Fruit fly (Drosophila melanogaster) whole organism, embryonic: Measurements from ENCODE around the gene CG3337.

Experiments used
- ATbp ChIP-seq: fragments of 200-800 bp; sonication (Bioruptor generic); optimal IDR thresholded peaks from 2 replicates; lab custom pipeline; 2017; ENCODE audit warnings: missing biosample characterization, mild to moderate bottlenecking, missing genetic modification characterization, missing genetic modification reagents
- Asciz ChIP-seq: fragments of 200-800 bp; sonication (Bioruptor generic); optimal IDR thresholded peaks from 2 replicates; lab custom pipeline; 2017; ENCODE audit warnings: missing biosample characterization, mild to moderate bottlenecking, missing genetic modification characterization, missing genetic modification reagents
- Blimp-1 ChIP-seq: fragments of 200-800 bp; sonication (Bioruptor generic); optimal IDR thresholded peaks from 3 replicates; lab custom pipeline; 2018; ENCODE audit warnings: missing biosample characterization, missing genetic modification characterization, mild to moderate bottlenecking, moderate library complexity, missing genetic modification reagents
- BtbVII ChIP-seq: fragments of 200-800 bp; sonication (Bioruptor generic); optimal IDR thresholded peaks from 3 replicates; lab custom pipeline; 2017; ENCODE audit warnings: missing biosample characterization, mild to moderate bottlenecking, missing genetic modification characterization
- CG10321 ChIP-seq: fragments of 200-800 bp; sonication (Bioruptor generic); IDR thresholded peaks from 2 replicates; pipeline ENCODE4 v1.3.6; 2022; ENCODE audit warnings: missing biosample characterization, missing genetic modification characterization
- CG10543 ChIP-seq: fragments of 200-800 bp; sonication (Bioruptor generic); optimal IDR thresholded peaks from 3 replicates; lab custom pipeline; 2017; ENCODE audit warnings: missing biosample characterization, mild to moderate bottlenecking, missing genetic modification characterization, moderate library complexity
- CG11247 ChIP-seq: fragments of 200-800 bp; sonication (Bioruptor generic); IDR thresholded peaks from 2 replicates; pipeline ENCODE4 v1.3.6; 2022; ENCODE audit warnings: missing biosample characterization, missing genetic modification characterization
- CG12071 ChIP-seq: fragments of 200-800 bp; sonication (Bioruptor generic); optimal IDR thresholded peaks from 3 replicates; lab custom pipeline; 2018; ENCODE audit warnings: missing biosample characterization, mild to moderate bottlenecking, missing genetic modification characterization
- CG12219 ChIP-seq: fragments of 200-800 bp; sonication (Bioruptor generic); optimal IDR thresholded peaks from 3 replicates; lab custom pipeline; 2018; ENCODE audit warnings: missing biosample characterization, mild to moderate bottlenecking, missing genetic modification characterization
- CG12299 ChIP-seq: fragments of 200-800 bp; sonication (Bioruptor generic); optimal IDR thresholded peaks from 2 replicates; lab custom pipeline; 2018; ENCODE audit warnings: missing biosample characterization, mild to moderate bottlenecking, missing genetic modification characterization
- CG12769 ChIP-seq: fragments of 200-800 bp; sonication (Bioruptor generic); optimal IDR thresholded peaks from 2 replicates; lab custom pipeline; 2019; ENCODE audit warnings: missing biosample characterization, mild to moderate bottlenecking, missing genetic modification characterization, moderate library complexity
- CG13287 ChIP-seq: fragments of 200-800 bp; sonication (Bioruptor generic); IDR thresholded peaks from 2 replicates; pipeline ENCODE4 v1.3.6; 2022; ENCODE audit warnings: missing biosample characterization, missing genetic modification characterization; ENCODE audit not compliant: partially characterized antibody
- CG14965 ChIP-seq: fragments of 200-800 bp; sonication (Bioruptor generic); optimal IDR thresholded peaks from 2 replicates; lab custom pipeline; 2016; ENCODE audit warnings: missing biosample characterization, missing genetic modification characterization, borderline replicate concordance
- CG15269 ChIP-seq: fragments of 200-800 bp; sonication (Bioruptor generic); optimal IDR thresholded peaks from 2 replicates; lab custom pipeline; 2018; ENCODE audit warnings: missing biosample characterization, mild to moderate bottlenecking, missing genetic modification characterization, moderate library complexity
- CG17568 ChIP-seq: fragments of 200-800 bp; sonication (Bioruptor generic); optimal IDR thresholded peaks from 2 replicates; lab custom pipeline; 2018; ENCODE audit warnings: missing biosample characterization, mild to moderate bottlenecking, missing genetic modification characterization, moderate library complexity
- CG1792 ChIP-seq: fragments of 200-800 bp; sonication (Bioruptor generic); optimal IDR thresholded peaks from 2 replicates; lab custom pipeline; 2016; ENCODE audit warnings: missing biosample characterization, missing genetic modification characterization
- CG18619 ChIP-seq: fragments of 200-800 bp; sonication (Bioruptor generic); optimal IDR thresholded peaks from 3 replicates; lab custom pipeline; 2017; ENCODE audit warnings: missing biosample characterization, mild to moderate bottlenecking, missing genetic modification characterization
- CG2116 ChIP-seq: fragments of 200-800 bp; sonication (Bioruptor generic); optimal IDR thresholded peaks from 3 replicates; lab custom pipeline; 2018; ENCODE audit warnings: missing biosample characterization, mild to moderate bottlenecking, missing genetic modification characterization
- CG32532 ChIP-seq: fragments of 200-800 bp; sonication (Bioruptor generic); IDR thresholded peaks from 2 replicates; pipeline ENCODE4 v1.3.6; 2022; ENCODE audit warnings: missing biosample characterization, missing genetic modification characterization
- CG43689 ChIP-seq: fragments of 200-800 bp; sonication (Bioruptor generic); IDR thresholded peaks from 2 replicates; pipeline ENCODE4 v1.3.6; 2022; ENCODE audit warnings: missing biosample characterization, missing genetic modification characterization
- CG6254 ChIP-seq: fragments of 200-800 bp; sonication (Bioruptor generic); optimal IDR thresholded peaks from 3 replicates; lab custom pipeline; 2017; ENCODE audit warnings: mild to moderate bottlenecking, missing biosample characterization, missing genetic modification reagents, missing genetic modification characterization
- CG6813 ChIP-seq: fragments of 200-800 bp; sonication (Bioruptor generic); optimal IDR thresholded peaks from 2 replicates; lab custom pipeline; 2017; ENCODE audit warnings: missing biosample characterization, missing genetic modification characterization, mild to moderate bottlenecking, moderate library complexity, missing genetic modification reagents
- CG7963 ChIP-seq: fragments of 200-800 bp; sonication (Bioruptor generic); IDR thresholded peaks from 3 replicates; pipeline ENCODE4 v1.3.6; 2022; ENCODE audit warnings: missing biosample characterization, missing genetic modification characterization; ENCODE audit not compliant: partially characterized antibody
- CG8281 ChIP-seq: fragments of 200-800 bp; sonication (Bioruptor generic); optimal IDR thresholded peaks from 2 replicates; lab custom pipeline; 2018; ENCODE audit warnings: missing biosample characterization, mild to moderate bottlenecking, missing genetic modification characterization, moderate library complexity
- CG8359 ChIP-seq: fragments of 200-800 bp; sonication (Bioruptor generic); optimal IDR thresholded peaks from 2 replicates; lab custom pipeline; 2017; ENCODE audit warnings: missing biosample characterization, mild to moderate bottlenecking, missing genetic modification characterization, borderline replicate concordance
- Camta ChIP-seq: fragments of 200-800 bp; sonication (Bioruptor generic); optimal IDR thresholded peaks from 2 replicates; lab custom pipeline; 2016; ENCODE audit warnings: missing biosample characterization, missing genetic modification characterization
- CoRest ChIP-seq: fragments of 200-800 bp; sonication (Bioruptor generic); optimal IDR thresholded peaks from 3 replicates; lab custom pipeline; 2018; ENCODE audit warnings: missing biosample characterization, mild to moderate bottlenecking, missing genetic modification characterization, moderate library complexity
- CrebB ChIP-seq: fragments of 200-800 bp; sonication (Bioruptor generic); optimal IDR thresholded peaks from 3 replicates; lab custom pipeline; 2018; ENCODE audit warnings: missing biosample characterization, mild to moderate bottlenecking, missing genetic modification characterization
- Drgx ChIP-seq: fragments of 200-800 bp; sonication (Bioruptor generic); IDR thresholded peaks from 2 replicates; pipeline ENCODE4 v1.3.6; 2022; ENCODE audit warnings: missing biosample characterization, missing genetic modification characterization
- HHEX ChIP-seq: fragments of 200-800 bp; sonication (Bioruptor generic); optimal IDR thresholded peaks from 3 replicates; lab custom pipeline; 2017; ENCODE audit warnings: missing biosample characterization, mild to moderate bottlenecking, missing genetic modification characterization, missing genetic modification reagents
- HLHmδ ChIP-seq: fragments of 200-800 bp; sonication (Bioruptor generic); optimal IDR thresholded peaks from 2 replicates; lab custom pipeline; 2018; ENCODE audit warnings: missing biosample characterization, mild to moderate bottlenecking, missing genetic modification characterization, moderate library complexity
- Lpt ChIP-seq: fragments of >200 bp; optimal IDR thresholded peaks from 2 replicates; lab custom pipeline; 2018; ENCODE audit warnings: missing biosample characterization, missing genetic modification characterization
- PHDP ChIP-seq: fragments of 200-800 bp; sonication (Bioruptor generic); optimal IDR thresholded peaks from 3 replicates; lab custom pipeline; 2018; ENCODE audit warnings: missing biosample characterization, mild to moderate bottlenecking, missing genetic modification characterization, moderate library complexity
- bsh ChIP-seq, 2 experiments: fragments of 200-800 bp; sonication (Bioruptor generic); optimal IDR thresholded peaks; 2 replicates each; lab custom pipeline; 2017 to 2018; ENCODE audit warnings: mild to moderate bottlenecking in 2 of 2, missing biosample characterization in 2 of 2, missing genetic modification characterization in 2 of 2, moderate library complexity in 1 of 2
- btn ChIP-seq: fragments of 200-800 bp; sonication (Bioruptor generic); optimal IDR thresholded peaks from 2 replicates; lab custom pipeline; 2016; ENCODE audit warnings: missing biosample characterization, missing genetic modification characterization
- cato ChIP-seq: fragments of 200-800 bp; sonication (Bioruptor generic); optimal IDR thresholded peaks from 2 replicates; lab custom pipeline; 2016; ENCODE audit warnings: missing biosample characterization, missing genetic modification characterization, borderline replicate concordance
- cg ChIP-seq: fragments of 200-800 bp; sonication (Bioruptor generic); optimal IDR thresholded peaks from 3 replicates; lab custom pipeline; 2019; ENCODE audit warnings: missing biosample characterization, mild to moderate bottlenecking, missing genetic modification characterization, moderate library complexity
- cwo ChIP-seq: fragments of 200-800 bp; sonication (Bioruptor generic); optimal IDR thresholded peaks from 3 replicates; lab custom pipeline; 2017; ENCODE audit warnings: missing biosample characterization, missing genetic modification characterization, mild to moderate bottlenecking, moderate library complexity, missing genetic modification reagents
- exex ChIP-seq: fragments of 200-800 bp; sonication (Bioruptor generic); optimal IDR thresholded peaks from 4 replicates; lab custom pipeline; 2018; ENCODE audit warnings: missing biosample characterization, mild to moderate bottlenecking, missing genetic modification characterization, moderate library complexity
- gem ChIP-seq: fragments of 200-800 bp; sonication (Bioruptor generic); optimal IDR thresholded peaks from 2 replicates; lab custom pipeline; 2019; ENCODE audit warnings: missing biosample characterization, mild to moderate bottlenecking, missing genetic modification characterization, moderate library complexity
- gt ChIP-seq: fragments of 200-800 bp; sonication (Bioruptor generic); IDR thresholded peaks from 2 replicates; pipeline ENCODE4 v1.3.6; 2022; ENCODE audit warnings: missing biosample characterization, missing genetic modification characterization
- hkb ChIP-seq, 2 experiments: fragments of 200-800 bp in 1 of 2; fragments of >200 bp in 1 of 2; sonication (Bioruptor generic) in 1 of 2; IDR thresholded peaks in 1 of 2; optimal IDR thresholded peaks in 1 of 2; 2 replicates each; pipeline versions ENCODE4 v1.3.6 to Lab custom; 2017 to 2022; ENCODE audit warnings: missing biosample characterization in 1 of 2, missing genetic modification characterization in 1 of 2
- ind ChIP-seq: fragments of 200-800 bp; sonication (Bioruptor generic); optimal IDR thresholded peaks from 3 replicates; lab custom pipeline; 2016; ENCODE audit warnings: missing biosample characterization, missing genetic modification characterization
- mam ChIP-seq: fragments of 200-800 bp; sonication (Bioruptor generic); optimal IDR thresholded peaks from 3 replicates; lab custom pipeline; 2016; ENCODE audit warnings: missing biosample characterization, missing genetic modification characterization
- nau ChIP-seq: fragments of 200-800 bp; sonication (Bioruptor generic); optimal IDR thresholded peaks from 3 replicates; lab custom pipeline; 2017; ENCODE audit warnings: missing biosample characterization, mild to moderate bottlenecking, missing genetic modification characterization, missing genetic modification reagents
- ranshi ChIP-seq: fragments of 200-800 bp; sonication (Bioruptor generic); IDR thresholded peaks from 2 replicates; pipeline ENCODE4 v1.3.6; 2022; ENCODE audit warnings: missing biosample characterization, missing genetic modification characterization
- sens-2 ChIP-seq: fragments of 200-800 bp; sonication (Bioruptor generic); IDR thresholded peaks from 2 replicates; pipeline ENCODE4 v1.3.6; 2022; ENCODE audit warnings: missing biosample characterization, missing genetic modification characterization
- ssp ChIP-seq: fragments of 200-800 bp; sonication (Bioruptor generic); IDR thresholded peaks from 2 replicates; pipeline ENCODE4 v1.3.6; 2022; ENCODE audit warnings: missing biosample characterization, missing genetic modification characterization
- wek ChIP-seq: fragments of 200-800 bp; sonication (Bioruptor generic); optimal IDR thresholded peaks from 3 replicates; lab custom pipeline; 2018; ENCODE audit warnings: missing biosample characterization, mild to moderate bottlenecking, missing genetic modification characterization, moderate library complexity

Gene CG3337

DNA sequence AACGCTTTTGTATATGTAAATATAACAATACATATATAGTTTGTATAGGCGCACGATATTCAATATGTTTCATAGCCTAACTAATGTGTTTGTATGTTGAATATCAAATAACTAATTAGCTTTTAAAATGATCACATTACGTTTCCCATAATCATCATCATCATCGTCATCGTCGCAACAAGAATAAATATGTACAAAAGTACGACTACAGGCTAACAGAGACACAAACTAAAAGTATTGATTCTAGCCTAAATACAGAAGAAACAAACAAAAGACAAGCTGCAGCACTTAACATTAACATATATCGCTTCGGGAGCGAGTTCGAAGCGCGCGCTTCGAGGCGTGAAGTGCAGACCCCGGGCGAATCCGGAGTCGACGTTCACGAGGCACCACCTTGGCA lies 47.8 kb upstream of the CG3337 start (continued):
- TF ChIP-seq CG10543 (peak; percentile 25), HHEX (GFP tag; lab: Kevin White, UChicago) (peak; percentile 53), gem (tag; lab: Kevin White, UChicago) (peak; percentile 35), CG12769 (tag; lab: Kevin White, UChicago) (peak; percentile 13), CG12219 (GFP tag; lab: Kevin White, UChicago) (peak; percentile 35), Lpt (GFP tag; lab: Kevin White, UChicago) (no peak), CG8281 (tag; lab: Kevin White, UChicago) (peak; percentile 32), hkb (optimal IDR thresholded peaks at IDR 0.05; lab: Kevin White, UChicago) (no peak), hkb (GFP tag; IDR thresholded peaks at IDR 0.05; lab: Robert Waterston, UW) (peak; percentile 47; the same call in 1 of the 2 replicates), Drgx (GFP tag; lab: Robert Waterston, UW) (no peak), mam (GFP tag; lab: Kevin White, UChicago) (no peak), PHDP (tag; lab: Kevin White, UChicago) (peak; percentile 48), CG8359 (peak; percentile 22), HLHmδ (no peak), CG13287 (no peak), CG10321 (GFP tag; lab: Robert Waterston, UW) (no peak), CG1792 (GFP tag; lab: Kevin White, UChicago) (no peak), CrebB (tag; lab: Kevin White, UChicago) (peak; percentile 19), CG17568 (peak; percentile 66), CG14965 (GFP tag; lab: Kevin White, UChicago) (no peak), CG43689 (no peak), Blimp-1 (GFP tag; lab: Kevin White, UChicago) (peak; percentile 36), wek (peak; percentile 53), gt (GFP tag; lab: Robert Waterston, UW) (no peak), ind (GFP tag; lab: Kevin White, UChicago) (no peak), CG18619 (peak; percentile 20), ATbp (GFP tag; lab: Kevin White, UChicago) (peak; percentile 75), Asciz (GFP tag; lab: Kevin White, UChicago) (peak; percentile 74), BtbVII (GFP tag; lab: Kevin White, UChicago) (peak; percentile 19), CG6254 (GFP tag; lab: Kevin White, UChicago) (peak; percentile 6), btn (GFP tag; lab: Kevin White, UChicago) (no peak), CG32532 (no peak), bsh (GFP tag; optimal IDR thresholded peaks at IDR 0.05; lab: Kevin White, UChicago) (peak in 1 of 2 experiments; percentile 39), Camta (GFP tag; lab: Kevin White, UChicago) (no peak), CoRest (tag; lab: Kevin White, UChicago) (peak; percentile 10), cwo (GFP tag; lab: Kevin White, UChicago) (no peak), ranshi (0 out of 2 replicates have a peak, but pooled peaks have one; percentile 17), ssp (GFP tag; lab: Robert Waterston, UW) (no peak), CG12071 (GFP tag; lab: Kevin White, UChicago) (peak; percentile 30), exex (tag; lab: Kevin White, UChicago) (peak; percentile 27), CG11247 (GFP tag; lab: Robert Waterston, UW) (no peak), cato (GFP tag; lab: Kevin White, UChicago) (no peak), CG12299 (no peak), CG2116 (GFP tag; lab: Kevin White, UChicago) (no peak), nau (GFP tag; lab: Kevin White, UChicago) (peak; percentile 65), CG6813 (GFP tag; lab: Kevin White, UChicago) (peak; percentile 66), CG7963 (no peak), sens-2 (GFP tag; lab: Robert Waterston, UW) (no peak), cg (GFP tag; lab: Kevin White, UChicago) (no peak), CG15269 (tag; lab: Kevin White, UChicago) (peak; percentile 17)
